Fruit fly (Drosophila melanogaster) whole organism, embryonic: ENCODE results near the gene CG8668.

ENCODE experiments used
- C15 ChIP-seq: fragments of 200-800 bp; sonication (Bioruptor generic); IDR thresholded peaks from 3 replicates; pipeline ENCODE4 v1.3.6; 2022; ENCODE audit warnings: missing biosample characterization, missing genetic modification characterization
- CG10274 ChIP-seq: fragments of 200-800 bp; sonication (Bioruptor generic); optimal IDR thresholded peaks from 3 replicates; lab custom pipeline; 2017; ENCODE audit warnings: missing biosample characterization, mild to moderate bottlenecking, missing genetic modification characterization
- CG10959 ChIP-seq: fragments of 200-800 bp; sonication (Bioruptor generic); IDR thresholded peaks from 2 replicates; pipeline ENCODE4 v1.3.6; 2022; ENCODE audit warnings: missing biosample characterization, missing genetic modification characterization
- CG13894 ChIP-seq: fragments of 200-800 bp; sonication (Bioruptor generic); optimal IDR thresholded peaks from 3 replicates; lab custom pipeline; 2018; ENCODE audit warnings: missing biosample characterization, mild to moderate bottlenecking, missing genetic modification characterization, moderate library complexity
- CG14050 ChIP-seq: fragments of 200-800 bp; sonication (Bioruptor generic); IDR thresholded peaks from 3 replicates; pipeline ENCODE4 v1.3.6; 2022; ENCODE audit warnings: missing biosample characterization, missing genetic modification characterization
- CG14710 ChIP-seq: fragments of 200-800 bp; sonication (Bioruptor generic); optimal IDR thresholded peaks from 3 replicates; lab custom pipeline; 2019; ENCODE audit warnings: missing biosample characterization, mild to moderate bottlenecking, missing genetic modification characterization, moderate library complexity
- CG15514 ChIP-seq: fragments of 200-800 bp; sonication (Bioruptor generic); optimal IDR thresholded peaks from 3 replicates; lab custom pipeline; 2017; ENCODE audit warnings: missing biosample characterization, missing genetic modification characterization, mild to moderate bottlenecking, moderate library complexity, missing genetic modification reagents
- CG2129 ChIP-seq: fragments of 200-800 bp; sonication (Bioruptor generic); IDR thresholded peaks from 2 replicates; pipeline ENCODE4 v1.3.6; 2022; ENCODE audit warnings: missing biosample characterization, missing genetic modification characterization; ENCODE audit not compliant: partially characterized antibody
- CG30020 ChIP-seq: fragments of 200-800 bp; optimal IDR thresholded peaks from 2 replicates; lab custom pipeline; 2019; ENCODE audit warnings: missing biosample characterization, mild to moderate bottlenecking, missing genetic modification characterization, moderate library complexity
- CG34422 ChIP-seq: fragments of 200-800 bp; sonication (Bioruptor generic); IDR thresholded peaks from 3 replicates; pipeline ENCODE4 v1.3.6; 2022; ENCODE audit warnings: missing biosample characterization, missing genetic modification characterization
- CG3847 ChIP-seq: fragments of 200-800 bp; sonication (Bioruptor generic); IDR thresholded peaks from 2 replicates; pipeline ENCODE4 v1.3.6; 2022; ENCODE audit warnings: missing biosample characterization, missing genetic modification characterization
- CG4707 ChIP-seq: fragments of 200-800 bp; sonication (Bioruptor generic); optimal IDR thresholded peaks from 2 replicates; lab custom pipeline; 2018; ENCODE audit warnings: missing biosample characterization, mild to moderate bottlenecking, missing genetic modification characterization, moderate library complexity
- CG4730 ChIP-seq: fragments of 200-800 bp; sonication (Bioruptor generic); IDR thresholded peaks from 2 replicates; pipeline ENCODE4 v1.3.6; 2022; ENCODE audit warnings: missing biosample characterization, missing genetic modification characterization
- CG4854 ChIP-seq: fragments of 200-800 bp; sonication (Bioruptor generic); optimal IDR thresholded peaks from 2 replicates; lab custom pipeline; 2016; ENCODE audit warnings: missing biosample characterization, missing genetic modification characterization, inconsistent platforms
- CG7987 ChIP-seq: fragments of 200-800 bp; sonication (Bioruptor generic); optimal IDR thresholded peaks from 2 replicates; lab custom pipeline; 2018; ENCODE audit warnings: missing biosample characterization, mild to moderate bottlenecking, missing genetic modification characterization, moderate library complexity
- Dad ChIP-seq: fragments of 200-800 bp; sonication (Bioruptor generic); optimal IDR thresholded peaks from 3 replicates; lab custom pipeline; 2016; ENCODE audit warnings: missing biosample characterization, missing genetic modification characterization
- Dfd ChIP-seq, 2 experiments: fragments of >200 bp; optimal IDR thresholded peaks; 2 replicates each; lab custom pipeline; 2017; ENCODE audit warnings: missing biosample characterization in 2 of 2, missing genetic modification characterization in 2 of 2
- E2f1 ChIP-seq: fragments of 200-800 bp; sonication (Bioruptor generic); IDR thresholded peaks from 2 replicates; pipeline ENCODE4 v1.3.6; 2022; ENCODE audit warnings: missing biosample characterization, missing genetic modification characterization
- Gug ChIP-seq: fragments of 200-800 bp; sonication (Bioruptor generic); IDR thresholded peaks from 4 replicates; pipeline ENCODE4 v1.3.6; 2022; ENCODE audit warnings: missing biosample characterization, missing genetic modification characterization
- Hand ChIP-seq: fragments of 200-800 bp; sonication (Bioruptor generic); optimal IDR thresholded peaks from 2 replicates; lab custom pipeline; 2017; ENCODE audit warnings: mild to moderate bottlenecking, missing biosample characterization, missing genetic modification reagents, missing genetic modification characterization
- Myb ChIP-seq: fragments of 200-800 bp; sonication (Bioruptor generic); optimal IDR thresholded peaks from 2 replicates; lab custom pipeline; 2016; ENCODE audit warnings: missing biosample characterization, missing genetic modification characterization
- NK7.1 ChIP-seq: fragments of 200-800 bp; sonication (Bioruptor generic); optimal IDR thresholded peaks from 3 replicates; lab custom pipeline; 2016; ENCODE audit warnings: missing biosample characterization, missing genetic modification characterization
- Nf-YA ChIP-seq: fragments of 200-800 bp; sonication (Bioruptor generic); IDR thresholded peaks from 2 replicates; pipeline ENCODE4 v1.3.6; 2022; ENCODE audit warnings: missing biosample characterization, missing genetic modification characterization
- Poxn ChIP-seq: fragments of 200-800 bp; sonication (Bioruptor generic); IDR thresholded peaks from 2 replicates; pipeline ENCODE4 v1.3.6; 2022; ENCODE audit warnings: missing biosample characterization, missing genetic modification characterization
- Ptx1 ChIP-seq: fragments of 200-800 bp; sonication (Bioruptor generic); IDR thresholded peaks from 2 replicates; pipeline ENCODE4 v1.3.6; 2022; ENCODE audit warnings: missing biosample characterization, missing genetic modification characterization
- Vsx1 ChIP-seq: fragments of 200-800 bp; sonication (Bioruptor generic); optimal IDR thresholded peaks from 2 replicates; lab custom pipeline; 2017; ENCODE audit warnings: missing biosample characterization, mild to moderate bottlenecking, missing genetic modification characterization, missing genetic modification reagents
- crol ChIP-seq: fragments of 200-800 bp; sonication (Bioruptor generic); IDR thresholded peaks from 2 replicates; pipeline ENCODE4 v1.3.6; 2022; ENCODE audit warnings: missing biosample characterization, missing genetic modification characterization
- crp ChIP-seq, 2 experiments: fragments of 200-800 bp; sonication (Bioruptor generic); optimal IDR thresholded peaks; 2 replicates in 1 of 2; 3 replicates in 1 of 2; lab custom pipeline; 2017; ENCODE audit warnings: missing biosample characterization in 2 of 2, missing genetic modification characterization in 2 of 2, mild to moderate bottlenecking in 1 of 2, moderate library complexity in 1 of 2
- danr ChIP-seq: fragments of 200-800 bp; sonication (Bioruptor generic); IDR thresholded peaks from 2 replicates; pipeline ENCODE4 v1.3.6; 2022; ENCODE audit warnings: missing biosample characterization, missing genetic modification characterization
- dati ChIP-seq: fragments of 200-800 bp; sonication (Bioruptor generic); IDR thresholded peaks from 2 replicates; pipeline ENCODE4 v1.3.6; 2022; ENCODE audit warnings: missing biosample characterization, missing genetic modification characterization
- dimm ChIP-seq: fragments of 200-800 bp; sonication (Bioruptor generic); IDR thresholded peaks from 2 replicates; pipeline ENCODE4 v1.3.6; 2022; ENCODE audit warnings: missing biosample characterization, missing genetic modification characterization
- ems ChIP-seq: fragments of 200-800 bp; sonication (Bioruptor generic); optimal IDR thresholded peaks from 3 replicates; lab custom pipeline; 2016; ENCODE audit warnings: missing biosample characterization, missing genetic modification characterization
- ewg ChIP-seq: fragments of 200-800 bp; sonication (Bioruptor generic); optimal IDR thresholded peaks from 3 replicates; lab custom pipeline; 2017; ENCODE audit warnings: mild to moderate bottlenecking, missing biosample characterization, missing genetic modification reagents, missing genetic modification characterization
- gce ChIP-seq: fragments of 200-800 bp; sonication (Bioruptor generic); IDR thresholded peaks from 3 replicates; pipeline ENCODE4 v1.3.6; 2022; ENCODE audit warnings: missing biosample characterization, missing genetic modification characterization
- gro ChIP-seq: fragments of 200-800 bp; sonication (Bioruptor generic); optimal IDR thresholded peaks from 2 replicates; lab custom pipeline; 2016; ENCODE audit warnings: missing biosample characterization, missing genetic modification characterization
- nerfin-1 ChIP-seq: fragments of 200-800 bp; sonication (Bioruptor generic); optimal IDR thresholded peaks from 3 replicates; lab custom pipeline; 2019; ENCODE audit warnings: missing biosample characterization, mild to moderate bottlenecking, missing genetic modification characterization, moderate library complexity
- pan ChIP-seq, 4 experiments: fragments of >200 bp in 3 of 4; fragments of 200-800 bp in 1 of 4; sonication (Bioruptor generic) in 1 of 4; optimal IDR thresholded peaks in 3 of 4; IDR thresholded peaks in 1 of 4; 2 replicates each; pipeline versions ENCODE4 v1.3.6 to Lab custom; 2017 to 2022; ENCODE audit warnings: missing biosample characterization in 2 of 4, missing genetic modification characterization in 2 of 4, mixed read lengths in 1 of 4
- pb ChIP-seq: fragments of 200-800 bp; sonication (Bioruptor generic); optimal IDR thresholded peaks from 3 replicates; lab custom pipeline; 2016; ENCODE audit warnings: missing biosample characterization, missing genetic modification characterization
- sc ChIP-seq, 3 experiments: fragments of >200 bp in 2 of 3; fragments of 200-800 bp in 1 of 3; sonication (Bioruptor generic) in 1 of 3; optimal IDR thresholded peaks; 2 replicates in 2 of 3; 3 replicates in 1 of 3; lab custom pipeline; 2017; ENCODE audit warnings: mild to moderate bottlenecking in 1 of 3, missing biosample characterization in 1 of 3, missing genetic modification characterization in 1 of 3, missing genetic modification reagents in 1 of 3
- schlank ChIP-seq: fragments of 200-800 bp; sonication (Bioruptor generic); optimal IDR thresholded peaks from 2 replicates; lab custom pipeline; 2018; ENCODE audit warnings: missing biosample characterization, mild to moderate bottlenecking, missing genetic modification characterization
- sug ChIP-seq: fragments of 200-800 bp; optimal IDR thresholded peaks from 2 replicates; lab custom pipeline; 2019; ENCODE audit warnings: missing biosample characterization, mild to moderate bottlenecking, missing genetic modification characterization, moderate library complexity

The CG8668 gene

dm6 chr2L:8162307-8163024 lies 35.7 kb downstream of the CG8668 start, which contains the start of gene Acbp1 (continued):
- TF ChIP-seq CG2129 (peak; percentile 25), CG7987 (GFP tag; lab: Kevin White, UChicago) (peak; percentile 93), CG10274 (GFP tag; lab: Kevin White, UChicago) (peak; percentile 83), Dad (GFP tag; lab: Kevin White, UChicago) (peak; percentile 91), Nf-YA (peak; percentile 81), CG3847 (GFP tag; lab: Robert Waterston, UW) (peak; percentile 95), CG10959 (GFP tag; lab: Robert Waterston, UW) (peak; percentile 79), schlank (tag; lab: Kevin White, UChicago) (peak; percentile 93), crol (GFP tag; lab: Robert Waterston, UW) (no peak), Gug (GFP tag; lab: Robert Waterston, UW) (peak; percentile 84), CG4854 (GFP tag; lab: Kevin White, UChicago) (peak; percentile 88), CG30020 (peak; percentile 90), CG4730 (GFP tag; lab: Robert Waterston, UW) (peak; percentile 88), Ptx1 (GFP tag; lab: Robert Waterston, UW) (peak; percentile 93), Dfd (GFP tag; optimal IDR thresholded peaks at IDR 0.05; lab: Kevin White, UChicago) (no peak), sc (optimal IDR thresholded peaks at IDR 0.05; lab: Kevin White, UChicago) (no peak), sc (GFP tag; optimal IDR thresholded peaks at IDR 0.05; lab: Kevin White, UChicago) (peak; percentile 91), nerfin-1 (tag; lab: Kevin White, UChicago) (peak; percentile 97), E2f1 (GFP tag; lab: Robert Waterston, UW) (peak; percentile 83), crp (GFP tag; optimal IDR thresholded peaks at IDR 0.05; lab: Kevin White, UChicago) (peak in 1 of 2 experiments; percentile 68), gro (GFP tag; lab: Kevin White, UChicago) (peak; percentile 94), CG4707 (GFP tag; lab: Kevin White, UChicago) (peak; percentile 94), ewg (GFP tag; lab: Kevin White, UChicago) (peak; percentile 88), dimm (GFP tag; lab: Robert Waterston, UW) (peak; percentile 79), CG14050 (GFP tag; lab: Robert Waterston, UW) (peak; percentile 87), Vsx1 (GFP tag; lab: Kevin White, UChicago) (peak; percentile 96), NK7.1 (GFP tag; lab: Kevin White, UChicago) (peak; percentile 90), CG14710 (tag; lab: Kevin White, UChicago) (peak; percentile 98), CG34422 (GFP tag; lab: Robert Waterston, UW) (peak; percentile 93), gce (GFP tag; lab: Robert Waterston, UW) (peak; percentile 89), danr (GFP tag; lab: Robert Waterston, UW) (peak; percentile 78), pan (optimal IDR thresholded peaks at IDR 0.05; lab: Kevin White, UChicago) (no peak), pan (GFP tag; optimal IDR thresholded peaks at IDR 0.05 in 1 of 2, IDR thresholded peaks at IDR 0.05 in 1 of 2) (peak in 1 of 2 experiments; percentile 89), ems (GFP tag; lab: Kevin White, UChicago) (peak; percentile 90), Myb (GFP tag; lab: Kevin White, UChicago) (peak; percentile 88), Hand (GFP tag; lab: Kevin White, UChicago) (peak; percentile 99), CG13894 (peak; percentile 98), pb (GFP tag; lab: Kevin White, UChicago) (peak; percentile 90), C15 (peak; percentile 90), sug (tag; lab: Kevin White, UChicago) (peak; percentile 97), Poxn (GFP tag; lab: Robert Waterston, UW) (peak; percentile 81), dati (GFP tag; lab: Robert Waterston, UW) (peak; percentile 60), CG15514 (GFP tag; lab: Kevin White, UChicago) (peak; percentile 89)
